Worm (Caenorhabditis elegans) whole organism, dauer: ENCODE data around the gene wbp-11.

Experiments
- unc-62 ChIP-seq: sonication (generic microtip); optimal IDR thresholded peaks from 2 replicates; lab custom pipeline; 2017; ENCODE audit warnings: missing biosample characterization, missing genetic modification reagents, missing genetic modification characterization

wbp-11 gene

ce11 chrII:10168905-10169782 is 3.6 kb upstream of the wbp-11 start, which contains the start of gene daf-19:
daf-19 (minus strand) TSS chrII:10169346.
- no peak for TF ChIP-seq unc-62 (GFP tag; lab: Kevin White, UChicago)

ce11 chrII:10170837-10171318 is 1.8 kb upstream of the wbp-11 start, which contains the start of gene gpd-4:
gpd-4 (plus strand) TSS chrII:10171268.
- TF ChIP-seq unc-62 (GFP tag; lab: Kevin White, UChicago): no peak

DNA sequence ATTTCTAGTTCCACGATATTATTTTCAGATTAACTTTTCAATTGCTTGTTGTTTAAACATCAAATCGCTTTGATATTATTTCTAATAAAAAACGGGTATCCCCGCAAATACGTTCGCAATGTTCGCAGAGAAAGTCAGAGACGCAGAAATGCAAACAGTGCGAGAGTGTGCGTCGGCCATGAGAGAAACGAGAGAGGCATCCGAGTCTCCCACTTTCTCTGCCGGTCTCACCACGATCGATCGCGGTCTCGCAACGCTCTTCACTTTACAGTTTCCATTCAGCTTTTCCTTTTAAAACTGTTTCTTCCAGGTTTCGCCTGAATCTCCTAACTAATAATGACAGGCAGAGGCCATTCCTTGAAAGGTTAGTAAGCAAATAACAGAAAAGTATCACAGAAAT is 1.6 kb downstream of the wbp-11 start, which contains the start of gene F33H1.4:
F33H1.4 (plus strand) TSS at position 311 of the 400 bp plus-strand sequence.
- TF ChIP-seq unc-62 (GFP tag; lab: Kevin White, UChicago): no peak

- no peak for TF ChIP-seq unc-62 (GFP tag; lab: Kevin White, UChicago)
Measured at ce11 chrII:10182634-10183033, 9.9 kb downstream of the wbp-11 start, which contains the start of gene srd-1. srd-1 (minus strand) TSS chrII:10182734.

DNA sequence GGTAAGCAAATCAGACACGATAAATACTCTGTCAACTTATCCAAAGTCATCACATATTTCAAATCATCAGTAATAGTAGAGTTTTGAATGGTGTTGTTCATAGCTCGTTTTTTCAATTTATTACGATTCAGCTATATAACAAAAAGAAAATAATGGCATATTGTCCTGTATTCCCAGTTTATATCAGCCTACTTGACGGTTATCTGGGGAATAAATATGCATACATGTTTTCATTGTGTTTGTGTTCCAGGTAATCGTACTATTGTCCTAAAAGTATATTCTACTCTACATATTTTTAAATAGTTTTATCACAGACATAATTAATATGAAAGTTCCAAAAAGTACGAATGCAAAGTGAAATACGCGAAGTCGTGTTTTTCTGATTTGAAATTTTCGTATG is 15.1 kb downstream of the wbp-11 start, which contains the start of gene srd-2:
srd-2 (minus strand) TSS at position 101 of the 400 bp plus-strand sequence.
- no peak for TF ChIP-seq unc-62 (GFP tag; lab: Kevin White, UChicago)

DNA sequence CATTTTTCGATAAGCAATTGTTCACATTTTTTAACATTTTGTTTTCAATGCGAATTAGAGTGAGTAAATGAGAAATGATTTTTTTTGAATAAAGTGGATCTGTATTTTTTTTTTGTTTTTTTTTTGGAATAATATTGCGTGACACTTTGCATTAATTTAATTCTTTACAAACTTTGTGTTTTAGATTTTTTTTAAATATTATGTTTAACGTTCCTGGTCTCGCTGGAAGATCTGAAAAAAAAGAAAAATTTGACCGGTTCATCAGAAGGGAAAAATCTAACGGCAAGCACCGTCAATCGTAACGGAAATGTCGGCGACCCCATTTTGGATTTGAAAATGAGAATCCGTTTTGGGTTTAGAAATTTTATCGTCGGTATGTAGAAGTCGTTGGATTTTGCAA is 16.6 kb downstream of the wbp-11 start, which contains the start of gene cdc-25.4:
cdc-25.4 (minus strand) TSS at position 101 of the 400 bp plus-strand sequence.
- no peak for TF ChIP-seq unc-62 (GFP tag; lab: Kevin White, UChicago)

- no peak for TF ChIP-seq unc-62 (GFP tag; lab: Kevin White, UChicago)
Measured at ce11 chrII:10192207-10192606, 19.5 kb downstream of the wbp-11 start, which contains the start of gene R05H5.7. R05H5.7 (plus strand) TSS chrII:10192507.

ce11 chrII:10194605-10195004 is 21.9 kb downstream of the wbp-11 start, which contains the start of gene srb-6:
srb-6 (plus strand) TSS chrII:10194905.
- no peak for TF ChIP-seq unc-62 (GFP tag; lab: Kevin White, UChicago)

- no peak for TF ChIP-seq unc-62 (GFP tag; lab: Kevin White, UChicago)
Measured at ce11 chrII:10197091-10197675, 24.5 kb downstream of the wbp-11 start, which contains the start of gene R05H5.3. R05H5.3 (plus strand) TSS chrII:10197625.

DNA sequence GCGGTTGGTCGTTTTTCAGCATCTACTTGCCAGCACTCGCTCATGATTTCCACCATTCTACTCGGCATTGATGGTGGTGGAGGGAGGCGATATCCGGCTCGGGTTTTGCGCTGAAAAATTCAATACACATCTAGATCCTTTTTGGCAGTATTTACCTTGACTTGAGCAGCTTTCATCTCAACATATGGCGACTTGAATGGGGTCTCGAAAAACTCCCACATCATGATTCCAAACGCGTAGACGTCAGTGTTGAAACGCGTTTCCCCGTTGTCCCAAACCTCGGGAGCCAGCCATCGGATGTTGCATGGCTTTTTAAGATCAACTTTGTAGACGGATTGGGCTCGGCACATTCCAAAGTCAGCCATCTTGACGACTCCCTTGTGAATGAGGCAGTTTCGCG is 25.8 kb downstream of the wbp-11 start:
- TF ChIP-seq unc-62 (GFP tag; lab: Kevin White, UChicago): no peak

DNA sequence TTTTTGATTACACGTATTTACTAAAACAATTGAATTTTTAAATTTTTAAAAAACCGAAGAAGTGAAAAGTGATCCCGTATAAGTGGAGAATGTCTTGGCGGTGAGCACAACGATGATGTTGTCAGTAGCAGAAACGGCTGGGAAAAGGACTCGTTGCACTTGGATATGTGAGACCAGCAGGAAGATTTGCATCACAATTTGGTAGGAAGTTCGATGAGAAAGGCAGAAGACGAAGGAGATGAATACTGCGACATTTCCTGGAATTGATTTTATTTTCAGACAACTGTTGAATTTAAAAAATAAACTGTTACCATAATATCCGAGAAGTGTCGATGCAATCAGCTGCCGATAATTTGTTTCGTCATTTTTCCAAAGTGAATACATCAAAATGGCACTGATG is 27.2 kb downstream of the wbp-11 start, which contains the start of gene R05H5.4:
R05H5.4 (minus strand) TSS at position 101 of the 400 bp plus-strand sequence.
- TF ChIP-seq unc-62 (GFP tag; lab: Kevin White, UChicago): no peak

DNA sequence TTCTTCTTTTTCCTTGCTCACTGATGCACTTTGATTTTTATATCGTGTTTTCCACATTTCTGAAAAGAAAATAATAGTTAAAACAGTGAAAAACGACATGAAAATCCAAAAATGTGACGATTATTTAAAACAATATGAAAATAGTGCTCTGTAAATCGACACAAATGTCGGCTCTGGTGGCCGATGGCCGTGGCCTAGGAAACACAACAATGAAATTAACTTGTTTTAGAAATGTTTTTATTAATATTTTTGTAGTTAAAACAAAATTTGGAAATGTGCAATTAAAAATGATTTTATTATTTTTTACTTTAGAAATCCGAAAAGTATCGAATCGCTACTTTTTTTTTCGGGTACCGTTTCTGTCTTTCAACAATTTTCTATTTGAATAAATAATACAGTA is 28.0 kb downstream of the wbp-11 start, which contains the start of gene arv-1:
arv-1 (minus strand) TSS at position 65 of the 400 bp plus-strand sequence.
- no peak for TF ChIP-seq unc-62 (GFP tag; lab: Kevin White, UChicago)

ce11 chrII:10202275-10202674 is 29.6 kb downstream of the wbp-11 start:
- TF ChIP-seq unc-62 (GFP tag; lab: Kevin White, UChicago): no peak

- no peak for TF ChIP-seq unc-62 (GFP tag; lab: Kevin White, UChicago)
Measured at ce11 chrII:10203067-10203466, 30.3 kb downstream of the wbp-11 start.

DNA sequence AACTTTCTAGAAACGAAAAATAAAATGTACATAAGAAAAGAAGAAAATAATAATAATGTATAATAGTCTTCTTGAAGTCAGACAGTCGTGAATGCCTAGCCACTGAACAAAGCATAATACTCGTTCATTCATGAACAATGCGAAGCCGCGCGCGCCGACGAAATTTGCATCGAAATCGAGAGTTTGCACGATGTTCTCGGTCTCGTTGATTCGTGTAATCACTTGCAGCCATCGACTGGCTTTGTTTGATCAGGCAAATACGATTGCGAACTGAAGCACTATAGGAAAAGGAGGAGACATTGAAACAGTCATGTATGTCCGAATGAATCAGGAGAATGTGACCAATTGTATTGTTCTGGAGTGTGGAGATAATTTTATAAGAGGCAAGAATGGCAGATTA is 31.0 kb downstream of the wbp-11 start:
- no peak for TF ChIP-seq unc-62 (GFP tag; lab: Kevin White, UChicago)
